Fruit fly (Drosophila melanogaster): Measurements from ENCODE around the gene CG17147.

CG17147 gene

DNA sequence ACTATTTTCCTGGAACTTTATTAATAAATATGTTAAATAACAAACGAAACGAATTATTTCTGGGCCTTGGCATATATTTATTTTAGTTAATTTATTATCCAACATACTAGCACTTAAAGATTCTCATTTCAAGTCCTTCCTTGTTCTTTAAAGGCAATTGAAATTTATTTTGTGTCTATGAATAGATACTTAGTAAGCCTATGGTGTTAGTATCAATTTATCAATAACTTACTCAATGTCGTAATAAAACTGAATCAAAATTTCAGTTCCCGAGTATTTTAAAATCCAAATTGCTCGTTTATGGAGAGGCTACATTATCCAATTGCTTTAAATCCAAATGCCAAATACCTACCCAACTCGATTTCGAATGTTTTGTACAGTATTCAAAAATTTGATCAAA lies 41.8 kb downstream of the CG17147 start, which contains the start of gene CG32228:
Gene CG32228, plus strand, starts transcription at position 301 of the 400 bp plus-strand sequence.
- TF ChIP-seq CG11695 (GFP tag; IDR thresholded peaks at IDR 0.05): no peak
- TF ChIP-seq CHES-1-like (GFP tag; optimal IDR thresholded peaks at IDR 0.05): no peak
- no peak for TF ChIP-seq tap (tag; optimal IDR thresholded peaks at IDR 0.05)
- no peak for TF ChIP-seq Lim3 (GFP tag; IDR thresholded peaks at IDR 0.05)
- TF ChIP-seq CG8089 (GFP tag; optimal IDR thresholded peaks at IDR 0.05): no peak
- no peak for TF ChIP-seq CG6813 (GFP tag; optimal IDR thresholded peaks at IDR 0.05)
- no peak for TF ChIP-seq CG15073 (GFP tag; optimal IDR thresholded peaks at IDR 0.05)
- TF ChIP-seq CG12659 (GFP tag; optimal IDR thresholded peaks at IDR 0.05): no peak
- TF ChIP-seq Spps (tag; optimal IDR thresholded peaks at IDR 0.05): no peak
- no peak for TF ChIP-seq ftz-f1 (GFP tag; optimal IDR thresholded peaks at IDR 0.05)
- TF ChIP-seq CG15269 (tag; optimal IDR thresholded peaks at IDR 0.05): no peak
- TF ChIP-seq bab2 (GFP tag; optimal IDR thresholded peaks at IDR 0.05): no peak
- TF ChIP-seq CG7928 (GFP tag; optimal IDR thresholded peaks at IDR 0.05): no peak

All from whole organism, embryonic.